Fruit fly (Drosophila melanogaster) S2 (cell line): ENCODE data around the gene Hsp26.

Experiments used
- CG8478 ChIP-seq: fragments of >200 bp; optimal IDR thresholded peaks from 2 replicates; lab custom pipeline; 2018
- CTCF ChIP-seq, 2 experiments: fragments of >200 bp; optimal IDR thresholded peaks; 2 replicates each; lab custom pipeline; 2018

- TF ChIP-seq CTCF (optimal IDR thresholded peaks at IDR 0.05; lab: Kevin White, UChicago) (no peak), CG8478 (lab: Kevin White, UChicago) (no peak)
These were observed 6.3 kb upstream of the Hsp26 start, which contains the start of gene Hsp27 for dm6 chr3L:9383345-9384075.
